Fruit fly (Drosophila melanogaster): Measurements from ENCODE around the gene Sym.

dm6 chr3R:5696384-5696783 is 45.9 kb downstream of the Sym start:
- TF ChIP-seq D1 (tag; optimal IDR thresholded peaks at IDR 0.05) (no peak), Snoo (tag; optimal IDR thresholded peaks at IDR 0.05) (no peak), CG17806 (tag; optimal IDR thresholded peaks at IDR 0.05) (no peak), CG4496 (GFP tag; IDR thresholded peaks at IDR 0.05) (peak; percentile 29; the same call in 1 of the 3 replicates), CG9948 (tag; optimal IDR thresholded peaks at IDR 0.05) (no peak), Pif1A (GFP tag; optimal IDR thresholded peaks at IDR 0.05) (no peak), CG8301 (tag; optimal IDR thresholded peaks at IDR 0.05) (no peak), CG34367 (tag; optimal IDR thresholded peaks at IDR 0.05) (no peak), CG13204 (GFP tag; optimal IDR thresholded peaks at IDR 0.05) (no peak), EcR (GFP tag; optimal IDR thresholded peaks at IDR 0.05) (no peak), CG12605 (GFP tag; IDR thresholded peaks at IDR 0.05) (no peak), CG10348 (GFP tag; IDR thresholded peaks at IDR 0.05) (no peak), rn (GFP tag; IDR thresholded peaks at IDR 0.05) (no peak)

Data from whole organism, pupa.